Worm (Caenorhabditis elegans): ENCODE data around the gene C50B6.9.

DNA sequence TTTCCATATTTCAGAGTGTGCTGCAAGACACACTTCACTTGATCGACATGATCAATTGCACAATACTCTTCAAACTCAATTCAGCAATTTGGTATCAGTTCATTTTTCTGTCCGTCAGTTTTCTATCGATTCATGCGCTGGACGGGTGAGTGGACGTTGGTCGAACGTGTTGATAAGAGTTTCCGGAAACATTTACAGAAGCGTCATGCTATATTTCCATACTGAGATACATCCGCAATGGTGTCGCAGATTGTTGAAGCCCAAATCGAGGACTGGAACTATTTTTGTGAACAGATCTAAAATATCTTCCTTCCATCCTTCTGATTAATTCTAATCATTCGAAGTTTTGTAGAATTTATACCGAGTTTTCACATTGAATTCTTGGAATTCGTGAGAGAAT lies 33.5 kb downstream of the C50B6.9 start:
- no peak for TF ChIP-seq dao-5 (tag; optimal IDR thresholded peaks at IDR 0.05)
- no peak for TF ChIP-seq him-1 (tag; optimal IDR thresholded peaks at IDR 0.05)
- no peak for TF ChIP-seq W03F9.2 (tag; optimal IDR thresholded peaks at IDR 0.05)

Data from whole organism, L4/young adult.